Fruit fly (Drosophila melanogaster): ENCODE measurements around the gene CG44869.
A peak's percentile ranks its signal among the peaks of the same experiment; 100 is the strongest.

CG44869 gene

DNA sequence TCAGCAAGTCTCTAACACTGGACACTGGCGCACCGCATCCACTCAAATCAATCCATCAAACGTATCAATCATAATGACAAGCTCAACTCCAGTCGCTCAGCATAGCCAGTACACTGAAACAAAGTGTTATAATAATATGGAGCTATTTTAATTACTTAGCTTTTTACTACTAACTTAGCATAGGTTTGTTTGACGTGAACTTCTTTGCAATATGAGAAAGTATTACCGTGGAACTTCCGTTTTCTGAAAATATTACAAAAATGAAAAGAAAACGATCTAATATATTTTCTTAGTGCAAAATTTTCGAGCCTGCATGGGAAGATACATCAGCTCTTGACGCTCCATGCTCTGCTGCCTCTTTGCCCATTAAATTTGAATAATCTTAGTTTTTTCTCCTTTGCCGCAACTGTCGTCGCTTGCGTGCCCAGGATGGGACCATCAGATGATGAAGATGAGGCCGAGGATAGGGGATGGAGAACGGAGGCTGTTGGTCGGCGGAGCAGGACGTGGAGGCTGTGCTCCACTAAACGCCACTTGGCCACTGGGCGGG, 35.1 kb downstream of the CG44869 start:
- TF ChIP-seq foxo (GFP tag; optimal IDR thresholded peaks at IDR 0.05) (peak in 1 of 2 experiments; percentile 21), h (GFP tag; optimal IDR thresholded peaks at IDR 0.05) (peak; percentile 10), OdsH (GFP tag; optimal IDR thresholded peaks at IDR 0.05) (peak; percentile 0), dsf (GFP tag; optimal IDR thresholded peaks at IDR 0.05; ENCODE audit: borderline replicate concordance) (no peak)

DNA sequence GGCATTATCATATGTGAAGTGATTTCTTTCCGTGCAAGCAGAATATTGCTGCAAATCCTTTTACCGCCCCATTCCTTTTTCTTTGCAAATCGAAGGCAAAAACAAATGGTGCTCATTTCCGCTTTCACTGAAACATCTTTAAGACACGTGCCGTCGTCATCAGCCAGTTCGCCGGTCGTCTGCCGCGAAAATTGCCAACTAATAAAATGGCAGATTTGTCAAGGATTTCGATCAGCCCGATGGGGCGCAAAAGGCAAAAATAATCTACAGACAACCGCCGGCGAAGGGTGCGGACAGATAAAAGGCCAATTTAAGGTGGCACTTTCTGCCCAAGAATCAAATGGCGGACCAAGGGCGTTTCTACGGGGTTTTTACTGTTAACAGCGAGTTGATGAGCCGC, 46.2 kb downstream of the CG44869 start:
- no peak for TF ChIP-seq Sp1 (GFP tag; optimal IDR thresholded peaks at IDR 0.05)
- no peak for TF ChIP-seq Hr78 (GFP tag; optimal IDR thresholded peaks at IDR 0.05)
- TF ChIP-seq brk (GFP tag; optimal IDR thresholded peaks at IDR 0.05) = no peak
- no peak for TF ChIP-seq Rel (GFP tag; optimal IDR thresholded peaks at IDR 0.05)
- TF ChIP-seq Rel (tag; optimal IDR thresholded peaks at IDR 0.05) = no peak

DNA sequence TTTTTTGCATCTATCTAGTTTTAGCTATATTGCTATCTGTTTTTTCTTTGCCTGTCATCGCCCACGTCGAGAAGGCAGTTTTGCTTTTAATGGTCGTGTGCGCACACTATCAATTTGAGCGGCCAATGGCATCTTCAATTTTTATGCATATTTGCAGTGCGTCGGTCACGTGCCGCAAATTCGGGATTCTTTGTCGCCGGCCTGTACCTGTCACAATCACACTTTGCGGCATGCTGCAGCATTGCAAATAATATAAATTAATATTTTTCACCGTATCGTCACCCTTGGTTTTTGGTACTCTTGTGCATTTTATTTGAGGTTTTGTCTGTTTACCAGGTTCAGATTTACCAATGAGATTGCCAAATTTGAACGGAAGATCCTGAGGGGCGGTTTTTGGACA, 46.9 kb downstream of the CG44869 start:
- no peak for TF ChIP-seq psq (GFP tag; optimal IDR thresholded peaks at IDR 0.05)
- no peak for TF ChIP-seq Sp1 (GFP tag; optimal IDR thresholded peaks at IDR 0.05)
- TF ChIP-seq CG9705 (GFP tag; optimal IDR thresholded peaks at IDR 0.05) = no peak
- TF ChIP-seq jim (GFP tag; optimal IDR thresholded peaks at IDR 0.05) = no peak

DNA sequence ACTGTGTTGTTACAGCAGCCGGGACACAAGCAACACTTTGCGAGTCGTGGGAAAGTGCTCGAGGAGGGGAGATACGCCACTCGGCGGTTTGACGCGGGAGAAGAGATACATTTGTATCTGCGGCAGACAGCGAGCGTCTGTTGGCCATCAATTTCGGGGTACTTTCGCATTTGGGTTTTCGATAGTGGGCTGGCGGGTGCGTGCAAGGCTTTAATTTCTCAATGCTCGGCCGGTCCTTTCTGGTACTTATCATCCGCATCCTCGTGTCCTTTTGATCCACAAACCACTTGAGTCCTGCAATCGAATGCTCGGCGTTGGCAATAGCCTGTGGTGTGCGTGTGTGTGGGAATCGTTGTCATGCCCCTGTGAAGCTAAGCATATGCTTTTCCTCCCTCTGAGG, 47.7 kb downstream of the CG44869 start:
- TF ChIP-seq lola (GFP tag; optimal IDR thresholded peaks at IDR 0.05) (no peak), jim (GFP tag; optimal IDR thresholded peaks at IDR 0.05) (no peak), Jra (GFP tag; optimal IDR thresholded peaks at IDR 0.05) (no peak), Hr78 (GFP tag; optimal IDR thresholded peaks at IDR 0.05) (no peak), sv (GFP tag; optimal IDR thresholded peaks at IDR 0.05) (no peak), Sp1 (GFP tag; optimal IDR thresholded peaks at IDR 0.05) (no peak), usp (GFP tag; optimal IDR thresholded peaks at IDR 0.05) (no peak), CrebA (GFP tag; optimal IDR thresholded peaks at IDR 0.05; ENCODE audit: borderline replicate concordance) (no peak), Myc (optimal IDR thresholded peaks at IDR 0.05) (no peak), Rel (GFP tag; optimal IDR thresholded peaks at IDR 0.05) (no peak), Rel (tag; optimal IDR thresholded peaks at IDR 0.05) (no peak), CG32264 (GFP tag; optimal IDR thresholded peaks at IDR 0.05) (no peak), psq (GFP tag; optimal IDR thresholded peaks at IDR 0.05) (no peak), rgr (GFP tag; optimal IDR thresholded peaks at IDR 0.05) (no peak), Mio (GFP tag; optimal IDR thresholded peaks at IDR 0.05) (no peak), pan (optimal IDR thresholded peaks at IDR 0.05) (no peak), CG9705 (GFP tag; optimal IDR thresholded peaks at IDR 0.05) (no peak), ey (GFP tag; optimal IDR thresholded peaks at IDR 0.05) (no peak), GATAd (GFP tag; optimal IDR thresholded peaks at IDR 0.05) (no peak), Dif (GFP tag; optimal IDR thresholded peaks at IDR 0.05; ENCODE audit: partially characterized antibody) (no peak), Abd-B (GFP tag; optimal IDR thresholded peaks at IDR 0.05) (no peak)

DNA sequence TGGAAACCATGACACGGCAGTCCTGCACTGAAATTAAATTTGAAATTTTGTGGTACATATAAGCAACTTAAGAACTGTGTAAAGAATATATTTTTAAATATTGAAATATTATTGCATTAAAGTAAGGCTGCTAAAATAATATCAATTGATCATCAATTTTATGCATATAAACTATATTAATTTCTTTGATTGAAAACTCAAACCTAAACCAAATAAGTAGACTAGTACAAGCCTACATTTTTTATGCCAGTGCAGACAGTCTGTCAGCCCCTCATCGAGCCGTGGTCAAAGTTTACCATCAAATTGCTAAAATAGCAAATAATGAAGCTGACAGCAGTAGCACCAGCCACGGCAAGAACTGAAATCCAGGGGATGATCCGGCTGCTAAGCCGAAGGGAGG, 48.1 kb downstream of the CG44869 start:
- TF ChIP-seq woc (GFP tag; optimal IDR thresholded peaks at IDR 0.05) (no peak), CrebA (GFP tag; optimal IDR thresholded peaks at IDR 0.05; ENCODE audit: borderline replicate concordance) (no peak), dsf (GFP tag; optimal IDR thresholded peaks at IDR 0.05; ENCODE audit: borderline replicate concordance) (no peak), Dif (GFP tag; optimal IDR thresholded peaks at IDR 0.05; ENCODE audit: partially characterized antibody) (no peak), Hr78 (GFP tag; optimal IDR thresholded peaks at IDR 0.05) (no peak), Abd-B (GFP tag; optimal IDR thresholded peaks at IDR 0.05) (no peak), pan (optimal IDR thresholded peaks at IDR 0.05) (no peak), lola (GFP tag; optimal IDR thresholded peaks at IDR 0.05) (no peak), Hnf4 (GFP tag; optimal IDR thresholded peaks at IDR 0.05) (no peak)
